Fruit fly (Drosophila melanogaster) whole organism, embryonic: ENCODE results near the gene pall.

Experiments used
- Antp ChIP-seq: fragments of 200-800 bp; sonication (Bioruptor generic); optimal IDR thresholded peaks from 3 replicates; lab custom pipeline; 2016; ENCODE audit warnings: missing biosample characterization, missing genetic modification characterization
- CG11696 ChIP-seq: fragments of 200-800 bp; sonication (Bioruptor generic); IDR thresholded peaks from 2 replicates; pipeline ENCODE4 v1.3.6; 2022; ENCODE audit warnings: missing biosample characterization, missing genetic modification characterization
- CG11723 ChIP-seq: fragments of 200-800 bp; sonication (Bioruptor generic); optimal IDR thresholded peaks from 2 replicates; lab custom pipeline; 2017; ENCODE audit warnings: missing biosample characterization, mild to moderate bottlenecking, missing genetic modification characterization
- CG12299 ChIP-seq: fragments of 200-800 bp; sonication (Bioruptor generic); optimal IDR thresholded peaks from 2 replicates; lab custom pipeline; 2018; ENCODE audit warnings: missing biosample characterization, mild to moderate bottlenecking, missing genetic modification characterization
- CG14667 ChIP-seq: fragments of 200-800 bp; sonication (Bioruptor generic); IDR thresholded peaks from 2 replicates; pipeline ENCODE4 v1.3.6; 2022; ENCODE audit warnings: missing biosample characterization, missing genetic modification characterization
- CG14710 ChIP-seq: fragments of 200-800 bp; sonication (Bioruptor generic); optimal IDR thresholded peaks from 3 replicates; lab custom pipeline; 2019; ENCODE audit warnings: missing biosample characterization, mild to moderate bottlenecking, missing genetic modification characterization, moderate library complexity
- CG16863 ChIP-seq: fragments of 200-800 bp; sonication (Bioruptor generic); optimal IDR thresholded peaks from 3 replicates; lab custom pipeline; 2016; ENCODE audit warnings: missing biosample characterization, missing genetic modification characterization
- CG17912 ChIP-seq: fragments of 200-800 bp; sonication (Bioruptor generic); optimal IDR thresholded peaks from 2 replicates; lab custom pipeline; 2018; ENCODE audit warnings: missing biosample characterization, mild to moderate bottlenecking, missing genetic modification characterization
- CG18599 ChIP-seq: fragments of 200-800 bp; sonication (Bioruptor generic); optimal IDR thresholded peaks from 3 replicates; lab custom pipeline; 2017; ENCODE audit warnings: missing biosample characterization, missing genetic modification characterization, mild to moderate bottlenecking, moderate library complexity, missing genetic modification reagents
- CG2712 ChIP-seq: fragments of 200-800 bp; optimal IDR thresholded peaks from 3 replicates; lab custom pipeline; 2019; ENCODE audit warnings: missing biosample characterization, mild to moderate bottlenecking, missing genetic modification characterization, moderate library complexity
- CG2889 ChIP-seq: fragments of 200-800 bp; sonication (Bioruptor generic); IDR thresholded peaks from 3 replicates; pipeline ENCODE4 v1.3.6; 2022; ENCODE audit warnings: missing biosample characterization, missing genetic modification characterization
- CG32532 ChIP-seq: fragments of 200-800 bp; sonication (Bioruptor generic); IDR thresholded peaks from 2 replicates; pipeline ENCODE4 v1.3.6; 2022; ENCODE audit warnings: missing biosample characterization, missing genetic modification characterization
- CG32772 ChIP-seq: fragments of 200-800 bp; sonication (Bioruptor generic); IDR thresholded peaks from 2 replicates; pipeline ENCODE4 v1.3.6; 2022; ENCODE audit warnings: missing biosample characterization, missing genetic modification characterization
- CG3995 ChIP-seq: fragments of 200-800 bp; sonication (Bioruptor generic); optimal IDR thresholded peaks from 3 replicates; lab custom pipeline; 2016; ENCODE audit warnings: missing biosample characterization, missing genetic modification characterization
- CG6813 ChIP-seq: fragments of 200-800 bp; sonication (Bioruptor generic); optimal IDR thresholded peaks from 2 replicates; lab custom pipeline; 2017; ENCODE audit warnings: missing biosample characterization, missing genetic modification characterization, mild to moderate bottlenecking, moderate library complexity, missing genetic modification reagents
- CG7357 ChIP-seq: fragments of 200-800 bp; sonication (Bioruptor generic); IDR thresholded peaks from 3 replicates; pipeline ENCODE4 v1.3.6; 2022; ENCODE audit warnings: missing biosample characterization, missing genetic modification characterization
- CG9609 ChIP-seq: fragments of 200-800 bp; sonication (Bioruptor generic); optimal IDR thresholded peaks from 3 replicates; lab custom pipeline; 2016; ENCODE audit warnings: missing biosample characterization, missing genetic modification characterization
- CTCF ChIP-seq: fragments of 200-800 bp; sonication (Bioruptor generic); optimal IDR thresholded peaks from 2 replicates; lab custom pipeline; 2017; ENCODE audit warnings: missing biosample characterization, mild to moderate bottlenecking, missing genetic modification characterization, moderate library complexity
- Dip2 ChIP-seq: fragments of 200-800 bp; sonication (Bioruptor generic); IDR thresholded peaks from 2 replicates; pipeline ENCODE4 v1.3.6; 2022; ENCODE audit warnings: missing biosample characterization, missing genetic modification characterization
- Doc2 ChIP-seq: fragments of 200-800 bp; sonication (Bioruptor generic); IDR thresholded peaks from 2 replicates; pipeline ENCODE4 v1.3.6; 2022; ENCODE audit warnings: missing biosample characterization, missing genetic modification characterization
- Dref ChIP-seq: fragments of 200-800 bp; sonication (Bioruptor generic); IDR thresholded peaks from 2 replicates; pipeline ENCODE4 v1.3.6; 2022; ENCODE audit warnings: missing biosample characterization, missing genetic modification characterization
- Ets65A ChIP-seq: fragments of 200-800 bp; sonication (Bioruptor generic); peaks from one replicate; lab custom pipeline; 2016; ENCODE audit warnings: missing biosample characterization, missing genetic modification characterization
- Ets97D ChIP-seq: fragments of 200-800 bp; sonication (Bioruptor generic); optimal IDR thresholded peaks from 3 replicates; lab custom pipeline; 2016; ENCODE audit warnings: missing biosample characterization, missing genetic modification characterization
- Gug ChIP-seq: fragments of 200-800 bp; sonication (Bioruptor generic); IDR thresholded peaks from 4 replicates; pipeline ENCODE4 v1.3.6; 2022; ENCODE audit warnings: missing biosample characterization, missing genetic modification characterization
- Hmr ChIP-seq: fragments of 200-800 bp; sonication (Bioruptor generic); optimal IDR thresholded peaks from 3 replicates; lab custom pipeline; 2017; ENCODE audit warnings: mild to moderate bottlenecking, missing biosample characterization, missing genetic modification reagents, missing genetic modification characterization
- MTF-1 ChIP-seq: fragments of 200-800 bp; sonication (Bioruptor generic); optimal IDR thresholded peaks from 2 replicates; lab custom pipeline; 2018; ENCODE audit warnings: missing biosample characterization, mild to moderate bottlenecking, missing genetic modification characterization, borderline replicate concordance
- NFAT ChIP-seq: fragments of 200-800 bp; sonication (Bioruptor generic); IDR thresholded peaks from 2 replicates; pipeline ENCODE4 v1.3.6; 2022; ENCODE audit warnings: missing biosample characterization, missing genetic modification characterization
- Poxn ChIP-seq: fragments of 200-800 bp; sonication (Bioruptor generic); IDR thresholded peaks from 2 replicates; pipeline ENCODE4 v1.3.6; 2022; ENCODE audit warnings: missing biosample characterization, missing genetic modification characterization
- Six4 ChIP-seq: fragments of 200-800 bp; sonication (Bioruptor generic); optimal IDR thresholded peaks from 2 replicates; lab custom pipeline; 2016; ENCODE audit warnings: missing biosample characterization, missing genetic modification characterization
- Sox102F ChIP-seq: fragments of 200-800 bp; sonication (Bioruptor generic); optimal IDR thresholded peaks from 2 replicates; lab custom pipeline; 2018; ENCODE audit warnings: missing biosample characterization, mild to moderate bottlenecking, missing genetic modification characterization, moderate library complexity
- Sry-β ChIP-seq: fragments of 200-800 bp; sonication (Bioruptor generic); optimal IDR thresholded peaks from 2 replicates; lab custom pipeline; 2018; ENCODE audit warnings: missing biosample characterization, mild to moderate bottlenecking, missing genetic modification characterization, moderate library complexity
- ato ChIP-seq: fragments of 200-800 bp; sonication (Bioruptor generic); IDR thresholded peaks from 2 replicates; pipeline ENCODE4 v1.3.6; 2022; ENCODE audit warnings: missing biosample characterization, missing genetic modification characterization; ENCODE audit not compliant: partially characterized antibody
- eyg ChIP-seq: fragments of 200-800 bp; sonication (Bioruptor generic); optimal IDR thresholded peaks from 3 replicates; lab custom pipeline; 2016; ENCODE audit warnings: missing biosample characterization, missing genetic modification characterization
- fd102C ChIP-seq: fragments of 200-800 bp; sonication (Bioruptor generic); optimal IDR thresholded peaks from 2 replicates; lab custom pipeline; 2018; ENCODE audit warnings: missing biosample characterization, mild to moderate bottlenecking, missing genetic modification characterization, moderate library complexity
- fd96Cb ChIP-seq: fragments of 200-800 bp; sonication (Bioruptor generic); optimal IDR thresholded peaks from 2 replicates; lab custom pipeline; 2018; ENCODE audit warnings: missing biosample characterization, mild to moderate bottlenecking, missing genetic modification characterization, moderate library complexity
- gcm ChIP-seq: fragments of 200-800 bp; sonication (Bioruptor generic); optimal IDR thresholded peaks from 2 replicates; lab custom pipeline; 2019; ENCODE audit warnings: missing biosample characterization, mild to moderate bottlenecking, missing genetic modification characterization, moderate library complexity
- gt ChIP-seq: fragments of 200-800 bp; sonication (Bioruptor generic); IDR thresholded peaks from 2 replicates; pipeline ENCODE4 v1.3.6; 2022; ENCODE audit warnings: missing biosample characterization, missing genetic modification characterization
- h ChIP-seq: fragments of >200 bp; optimal IDR thresholded peaks from 2 replicates; lab custom pipeline; 2017
- insv ChIP-seq, 2 experiments: fragments of 200-800 bp; sonication (Bioruptor generic); optimal IDR thresholded peaks; 3 replicates each; lab custom pipeline; 2016 to 2018; ENCODE audit warnings: missing biosample characterization in 2 of 2, missing genetic modification characterization in 2 of 2
- kah ChIP-seq: fragments of 200-800 bp; sonication (Bioruptor generic); optimal IDR thresholded peaks from 2 replicates; lab custom pipeline; 2018; ENCODE audit warnings: missing biosample characterization, mild to moderate bottlenecking, missing genetic modification characterization
- lov ChIP-seq, 2 experiments: fragments of 200-800 bp in 1 of 2; fragments of >200 bp in 1 of 2; sonication (Bioruptor generic) in 1 of 2; IDR thresholded peaks in 1 of 2; optimal IDR thresholded peaks in 1 of 2; 2 replicates in 1 of 2; 3 replicates in 1 of 2; pipeline versions ENCODE4 v1.3.6 to Lab custom; 2017 to 2022; ENCODE audit warnings: missing biosample characterization in 1 of 2, missing genetic modification characterization in 1 of 2
- nau ChIP-seq: fragments of 200-800 bp; sonication (Bioruptor generic); optimal IDR thresholded peaks from 3 replicates; lab custom pipeline; 2017; ENCODE audit warnings: missing biosample characterization, mild to moderate bottlenecking, missing genetic modification characterization, missing genetic modification reagents
- pfk ChIP-seq: fragments of 200-800 bp; sonication (Bioruptor generic); optimal IDR thresholded peaks from 2 replicates; lab custom pipeline; 2018; ENCODE audit warnings: missing biosample characterization, mild to moderate bottlenecking, missing genetic modification characterization, moderate library complexity
- prd ChIP-seq, 3 experiments: fragments of >200 bp in 2 of 3; fragments of 200-800 bp in 1 of 3; sonication (Bioruptor generic) in 1 of 3; optimal IDR thresholded peaks in 2 of 3; IDR thresholded peaks in 1 of 3; 2 replicates in 2 of 3; 3 replicates in 1 of 3; pipeline versions ENCODE4 v1.3.6 to Lab custom; 2017 to 2022; ENCODE audit warnings: missing biosample characterization in 1 of 3, missing genetic modification characterization in 1 of 3
- pros ChIP-seq: fragments of 200-800 bp; sonication (Bioruptor generic); optimal IDR thresholded peaks from 3 replicates; lab custom pipeline; 2019; ENCODE audit warnings: missing biosample characterization, mild to moderate bottlenecking, missing genetic modification characterization, moderate library complexity
- salm ChIP-seq: fragments of 200-800 bp; sonication (Bioruptor generic); optimal IDR thresholded peaks from 2 replicates; lab custom pipeline; 2018; ENCODE audit warnings: missing biosample characterization, mild to moderate bottlenecking, missing genetic modification characterization
- shn ChIP-seq: fragments of 200-800 bp; sonication (Bioruptor generic); optimal IDR thresholded peaks from 3 replicates; lab custom pipeline; 2016; ENCODE audit warnings: missing biosample characterization, missing genetic modification characterization
- sug ChIP-seq: fragments of 200-800 bp; optimal IDR thresholded peaks from 2 replicates; lab custom pipeline; 2019; ENCODE audit warnings: missing biosample characterization, mild to moderate bottlenecking, missing genetic modification characterization, moderate library complexity
- tap ChIP-seq: fragments of 200-800 bp; optimal IDR thresholded peaks from 3 replicates; lab custom pipeline; 2019; ENCODE audit warnings: missing biosample characterization, mild to moderate bottlenecking, missing genetic modification characterization, moderate library complexity
- ttk ChIP-seq: fragments of 200-800 bp; sonication (Bioruptor generic); IDR thresholded peaks from 2 replicates; pipeline ENCODE4 v2.1.2; 2022; ENCODE audit warnings: missing biosample characterization, missing genetic modification characterization
- tx ChIP-seq: fragments of 200-800 bp; sonication (Bioruptor generic); optimal IDR thresholded peaks from 2 replicates; lab custom pipeline; 2016; ENCODE audit warnings: missing biosample characterization, missing genetic modification characterization

pall gene

DNA sequence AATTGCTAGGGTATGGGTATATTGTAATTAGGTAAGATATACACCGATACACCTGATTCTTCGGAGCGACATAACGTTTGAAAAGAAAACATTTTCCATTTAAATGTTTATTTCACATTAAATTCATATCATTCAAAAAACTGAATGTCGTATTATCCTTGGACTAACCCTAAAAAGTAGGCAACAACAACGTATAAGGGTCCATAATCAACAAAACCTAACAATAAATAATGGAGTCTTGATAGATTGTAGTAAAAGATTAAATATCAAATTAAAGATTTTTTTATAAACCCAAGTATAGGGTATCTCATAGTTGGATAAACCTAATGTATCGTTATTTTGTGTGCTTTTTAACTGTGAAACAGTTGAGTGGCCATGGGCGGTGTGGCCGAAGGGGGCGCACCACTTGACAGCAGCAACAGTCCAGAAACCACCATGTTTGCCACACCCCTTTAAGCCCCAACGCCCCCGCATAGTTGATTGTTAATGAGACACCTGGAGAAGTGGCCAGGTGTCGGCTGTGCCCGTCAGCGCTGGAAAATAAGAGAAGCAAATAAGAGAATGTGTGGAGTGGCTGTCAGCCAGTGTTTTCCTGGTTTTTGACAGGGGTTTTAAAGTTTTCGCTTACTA lies 19.2 kb downstream of the pall start:
- TF ChIP-seq pfk (GFP tag; lab: Kevin White, UChicago) = no peak
- TF ChIP-seq tx (GFP tag; lab: Kevin White, UChicago) = no peak
- peak; percentile 33 for TF ChIP-seq fd96Cb
- TF ChIP-seq insv (GFP tag; optimal IDR thresholded peaks at IDR 0.05; lab: Kevin White, UChicago) = no peak
- no peak for TF ChIP-seq sug (tag; lab: Kevin White, UChicago)
- TF ChIP-seq h (lab: Kevin White, UChicago) = no peak
- TF ChIP-seq CG17912 (GFP tag; lab: Kevin White, UChicago) = no peak
- TF ChIP-seq nau (GFP tag; lab: Kevin White, UChicago) = no peak
- TF ChIP-seq salm (tag; lab: Kevin White, UChicago) = no peak
- TF ChIP-seq Doc2 (GFP tag; lab: Robert Waterston, UW) = no peak
- no peak for TF ChIP-seq CG6813
- TF ChIP-seq Ets65A = peak; percentile 80
- TF ChIP-seq Dip2 (GFP tag; lab: Robert Waterston, UW) = no peak
- TF ChIP-seq lov (optimal IDR thresholded peaks at IDR 0.05; lab: Kevin White, UChicago) = no peak
- no peak for TF ChIP-seq lov (GFP tag; IDR thresholded peaks at IDR 0.05; lab: Robert Waterston, UW)
- no peak for TF ChIP-seq gt (GFP tag; lab: Robert Waterston, UW)
- no peak for TF ChIP-seq Six4
- TF ChIP-seq Ets97D (GFP tag; lab: Kevin White, UChicago) = no peak
- no peak for TF ChIP-seq CG11696
- no peak for TF ChIP-seq Sry-β (GFP tag; lab: Kevin White, UChicago)
- peak; percentile 15 for TF ChIP-seq shn (GFP tag; lab: Kevin White, UChicago)
- no peak for TF ChIP-seq CG32772 (GFP tag; lab: Robert Waterston, UW)
- TF ChIP-seq NFAT (GFP tag; lab: Robert Waterston, UW) = no peak
- TF ChIP-seq Antp (GFP tag; lab: Kevin White, UChicago) = no peak
- no peak for TF ChIP-seq eyg (GFP tag; lab: Kevin White, UChicago)
- TF ChIP-seq ato (GFP tag; lab: Robert Waterston, UW) = no peak
- TF ChIP-seq prd (optimal IDR thresholded peaks at IDR 0.05; lab: Kevin White, UChicago) = no peak
- no peak for TF ChIP-seq prd (GFP tag; IDR thresholded peaks at IDR 0.05; lab: Robert Waterston, UW)
- TF ChIP-seq MTF-1 (GFP tag; lab: Kevin White, UChicago) = no peak
- no peak for TF ChIP-seq kah
- TF ChIP-seq Sox102F = peak; percentile 50
- TF ChIP-seq CG9609 (GFP tag; lab: Kevin White, UChicago) = peak; percentile 11
- peak; percentile 31 for TF ChIP-seq CG11723 (GFP tag; lab: Kevin White, UChicago)
- TF ChIP-seq pros (GFP tag; lab: Kevin White, UChicago) = no peak
- no peak for TF ChIP-seq Gug (GFP tag; lab: Robert Waterston, UW)
- TF ChIP-seq gcm = no peak
- TF ChIP-seq Hmr (GFP tag; lab: Kevin White, UChicago) = peak; percentile 32
- TF ChIP-seq CG16863 (GFP tag; lab: Kevin White, UChicago) = no peak
- TF ChIP-seq fd102C (GFP tag; lab: Kevin White, UChicago) = no peak
- peak; percentile 34 for TF ChIP-seq CG2712 (tag; lab: Kevin White, UChicago)
- peak; percentile 2 for TF ChIP-seq CG3995
- TF ChIP-seq Poxn = no peak
- no peak for TF ChIP-seq CG12299 (tag; lab: Kevin White, UChicago)
- TF ChIP-seq ttk (GFP tag; lab: Robert Waterston, UW) = no peak
- TF ChIP-seq CG14710 (tag; lab: Kevin White, UChicago) = no peak
- no peak for TF ChIP-seq CG14667 (GFP tag; lab: Robert Waterston, UW)
- TF ChIP-seq CG18599 = peak; percentile 43
- no peak; the same call in 1 of the 2 replicates for TF ChIP-seq CG32532 (GFP tag; lab: Robert Waterston, UW)
- no peak for TF ChIP-seq CG7357 (GFP tag; lab: Robert Waterston, UW)
- no peak for TF ChIP-seq tap (tag; lab: Kevin White, UChicago)
- TF ChIP-seq CTCF (GFP tag; lab: Kevin White, UChicago) = no peak
- TF ChIP-seq Dref (GFP tag; lab: Robert Waterston, UW) = no peak
- TF ChIP-seq CG2889 (GFP tag; lab: Robert Waterston, UW) = no peak
